Worm (Caenorhabditis elegans): ENCODE measurements around the gene Y57G11C.499.
A peak's percentile ranks its signal among the peaks of the same experiment; 100 is the strongest.

Gene Y57G11C.499

DNA sequence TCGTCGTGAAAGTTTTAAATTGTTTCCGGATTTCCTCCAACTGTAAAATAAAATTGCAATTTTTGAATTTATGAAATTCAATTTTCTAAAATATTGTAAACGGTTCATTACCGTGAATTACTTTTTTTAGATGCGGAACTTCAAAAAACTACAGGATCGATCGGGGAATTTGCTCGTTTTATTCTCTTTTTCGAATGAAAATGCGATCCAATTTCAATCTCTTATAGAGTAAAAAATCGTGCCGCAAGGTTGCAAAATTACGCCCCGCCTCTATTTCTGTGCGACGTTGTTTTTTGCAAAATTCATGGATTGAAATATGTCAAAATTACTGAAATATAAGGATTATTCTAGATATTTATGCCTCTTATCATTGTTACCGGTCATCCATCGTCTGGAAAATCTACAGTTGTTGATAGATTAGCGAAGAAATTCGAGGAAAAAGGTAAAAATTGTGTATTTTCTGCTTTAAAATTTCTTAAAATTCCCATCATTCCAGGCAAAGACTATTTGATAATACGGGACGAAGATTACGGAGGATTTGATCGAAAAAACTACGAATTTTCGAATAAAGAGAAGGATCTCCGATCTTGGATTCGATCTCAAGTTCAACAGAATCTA, 14.6 kb upstream of the Y57G11C.499 start, which contains the start of gene Y57G11C.43:
Gene Y57G11C.43 (plus strand): TSS at position 224 of the 618 bp plus-strand sequence.
- no peak for TF ChIP-seq rec-8 (tag; optimal IDR thresholded peaks at IDR 0.05)
- TF ChIP-seq lin-40 (tag; optimal IDR thresholded peaks at IDR 0.05): no peak
- TF ChIP-seq ztf-22 (GFP tag; optimal IDR thresholded peaks at IDR 0.05): no peak
- no peak for TF ChIP-seq C06A6.2 (GFP tag; conservative IDR thresholded peaks at IDR 0.05)
- TF ChIP-seq zim-3 (tag; optimal IDR thresholded peaks at IDR 0.05): no peak
- no peak for TF ChIP-seq repo-1 (tag; optimal IDR thresholded peaks at IDR 0.05)
- no peak for TF ChIP-seq nhr-120 (GFP tag; IDR thresholded peaks at IDR 0.05)
- no peak for TF ChIP-seq unc-62 (GFP tag; optimal IDR thresholded peaks at IDR 0.05)
- TF ChIP-seq lin-54 (GFP tag; optimal IDR thresholded peaks at IDR 0.05): peak; percentile 21
- TF ChIP-seq ceh-91 (GFP tag; IDR thresholded peaks at IDR 0.05): no peak
- 0 out of 2 replicates have a peak, but pooled peaks have one; percentile 31 for TF ChIP-seq B0336.3 (GFP tag; IDR thresholded peaks at IDR 0.05)
- no peak for TF ChIP-seq F57A8.1 (GFP tag; optimal IDR thresholded peaks at IDR 0.05)
- no peak for TF ChIP-seq ZK185.1 (tag; optimal IDR thresholded peaks at IDR 0.05; ENCODE audit: poor library complexity, severe bottlenecking)
- no peak for TF ChIP-seq F22D6.2 (tag; optimal IDR thresholded peaks at IDR 0.05)
- no peak for TF ChIP-seq hlh-26 (GFP tag; conservative IDR thresholded peaks at IDR 0.05)
- TF ChIP-seq Y53F4B.3 (GFP tag; IDR thresholded peaks at IDR 0.05): no peak
- no peak for TF ChIP-seq hrde-1 (tag; optimal IDR thresholded peaks at IDR 0.05; ENCODE audit: borderline replicate concordance)
- no peak for TF ChIP-seq rpc-1 (optimal IDR thresholded peaks at IDR 0.05)
- no peak for TF ChIP-seq rpc-1 (tag; optimal IDR thresholded peaks at IDR 0.05)
- TF ChIP-seq gei-17 (GFP tag; optimal IDR thresholded peaks at IDR 0.05): no peak
- no peak for TF ChIP-seq aptf-2 (GFP tag; conservative IDR thresholded peaks at IDR 0.05)
- no peak for TF ChIP-seq egl-44 (GFP tag; IDR thresholded peaks at IDR 0.05)
- TF ChIP-seq ztf-28 (GFP tag; IDR thresholded peaks at IDR 0.05): no peak
- TF ChIP-seq mxl-1 (tag; optimal IDR thresholded peaks at IDR 0.05): no peak
- no peak for TF ChIP-seq Y79H2A.3 (GFP tag; conservative IDR thresholded peaks at IDR 0.05)
- no peak for TF ChIP-seq efl-1 (GFP tag; optimal IDR thresholded peaks at IDR 0.05)
- no peak for TF ChIP-seq snpc-4 (GFP tag; optimal IDR thresholded peaks at IDR 0.05)
- TF ChIP-seq snpc-4 (tag; optimal IDR thresholded peaks at IDR 0.05): peak in 3 of 4 experiments; percentile 25 to 92 (median 76)
- no peak for TF ChIP-seq F37B4.10 (GFP tag; IDR thresholded peaks at IDR 0.05)
- TF ChIP-seq snpc-1.1 (tag; optimal IDR thresholded peaks at IDR 0.05; ENCODE audit: insufficient read depth): no peak
- no peak for TF ChIP-seq hlh-12 (tag; optimal IDR thresholded peaks at IDR 0.05)
- no peak for TF ChIP-seq pha-4 (tag; optimal IDR thresholded peaks at IDR 0.05)
- TF ChIP-seq C17E4.6 (GFP tag; IDR thresholded peaks at IDR 0.05): no peak
- TF ChIP-seq pbrm-1 (GFP tag; IDR thresholded peaks at IDR 0.05): 0 out of 2 replicates have a peak, but pooled peaks have one; percentile 16
- 0 out of 2 replicates have a peak, but pooled peaks have one; percentile 23 for TF ChIP-seq hsf-1 (GFP tag; IDR thresholded peaks at IDR 0.05)
- TF ChIP-seq mcd-1 (GFP tag; IDR thresholded peaks at IDR 0.05): no peak
- no peak for TF ChIP-seq sdz-38 (tag; optimal IDR thresholded peaks at IDR 0.05)
- TF ChIP-seq ztf-25 (GFP tag; IDR thresholded peaks at IDR 0.05): no peak
- TF ChIP-seq ceh-100 (GFP tag; IDR thresholded peaks at IDR 0.05): no peak
- TF ChIP-seq xnd-1 (tag; optimal IDR thresholded peaks at IDR 0.05): peak; percentile 16
- no peak for TF ChIP-seq lag-1 (GFP tag; IDR thresholded peaks at IDR 0.05)
- TF ChIP-seq nfyb-1 (GFP tag; IDR thresholded peaks at IDR 0.05): 0 out of 2 replicates have a peak, but pooled peaks have one; percentile 25
- no peak for TF ChIP-seq egrh-3 (GFP tag; IDR thresholded peaks at IDR 0.05)
- no peak for TF ChIP-seq hmg-20 (GFP tag; IDR thresholded peaks at IDR 0.05)
- peak; percentile 51 for TF ChIP-seq snpc-1.3 (tag; optimal IDR thresholded peaks at IDR 0.05; ENCODE audit: insufficient read depth)
- peak; percentile 34 for TF ChIP-seq athp-1 (tag; optimal IDR thresholded peaks at IDR 0.05)
- no peak for TF ChIP-seq Y95B8A.8 (GFP tag; IDR thresholded peaks at IDR 0.05)
- no peak for TF ChIP-seq dox-1 (GFP tag; IDR thresholded peaks at IDR 0.05)

Measured in whole organism, young adult.